Fruit fly (Drosophila melanogaster) whole organism, pupa: ENCODE measurements around the gene CG7567.

Source experiments
- EcR ChIP-seq: fragments of 200-800 bp; sonication (Bioruptor generic); optimal IDR thresholded peaks from 3 replicates; lab custom pipeline; 2019; ENCODE audit warnings: missing biosample characterization, missing genetic modification characterization, mild to moderate bottlenecking, moderate library complexity, missing genetic modification reagents
- rn ChIP-seq: fragments of 200-800 bp; sonication (Bioruptor generic); IDR thresholded peaks from 2 replicates; pipeline ENCODE4 v1.3.6; 2022; ENCODE audit warnings: missing biosample characterization, missing genetic modification characterization

dm6 chr3R:29546418-29546817 lies 41.5 kb downstream of the CG7567 start:
- TF ChIP-seq EcR (GFP tag; lab: Kevin White, UChicago) (no peak), rn (no peak)
